Worm (Caenorhabditis elegans) whole organism, late embryonic: ENCODE results near the gene srg-30.
A peak's percentile ranks its signal among the peaks of the same experiment; 100 is the strongest.

Source experiments
- F13H6.1 ChIP-seq: sonication (generic microtip); optimal IDR thresholded peaks from 2 replicates; lab custom pipeline; 2016; ENCODE audit warnings: missing genetic modification characterization, missing compliant biosample characterization
- K02D7.2 ChIP-seq: sonication (generic microtip); optimal IDR thresholded peaks from 2 replicates; lab custom pipeline; 2017; ENCODE audit warnings: mild to moderate bottlenecking, missing genetic modification characterization, missing compliant biosample characterization
- T23F11.4 ChIP-seq: fragments of 200-800 bp; sonication (Bioruptor generic); optimal IDR thresholded peaks from 2 replicates; lab custom pipeline; 2018; ENCODE audit warnings: mild to moderate bottlenecking, missing genetic modification characterization, missing compliant biosample characterization
- ahr-1 ChIP-seq: sonication (generic microtip); optimal IDR thresholded peaks from 2 replicates; lab custom pipeline; 2016; ENCODE audit warnings: missing genetic modification characterization, missing compliant biosample characterization
- ama-1 ChIP-seq: fragments of 150-350 bp; optimal IDR thresholded peaks from 2 replicates; lab custom pipeline; 2014
- ceh-14 ChIP-seq: sonication (generic microtip); optimal IDR thresholded peaks from 2 replicates; lab custom pipeline; 2016; ENCODE audit warnings: missing genotype, missing genetic modification characterization, missing compliant biosample characterization
- ceh-18 ChIP-seq: sonication (generic microtip); optimal IDR thresholded peaks from 2 replicates; lab custom pipeline; 2016; ENCODE audit warnings: missing genetic modification characterization, missing compliant biosample characterization
- ceh-22 ChIP-seq: sonication (generic microtip); optimal IDR thresholded peaks from 2 replicates; lab custom pipeline; 2017; ENCODE audit warnings: missing biosample characterization, missing genetic modification characterization
- ceh-31 ChIP-seq: sonication (generic microtip); optimal IDR thresholded peaks from 2 replicates; lab custom pipeline; 2016; ENCODE audit warnings: missing genetic modification characterization, missing compliant biosample characterization
- ceh-48 ChIP-seq: sonication (generic microtip); optimal IDR thresholded peaks from 2 replicates; lab custom pipeline; 2016; ENCODE audit warnings: missing genetic modification characterization, inconsistent platforms, missing compliant biosample characterization
- ceh-6 ChIP-seq: fragments of 200-800 bp; sonication (Bioruptor generic); optimal IDR thresholded peaks from 2 replicates; lab custom pipeline; 2018; ENCODE audit warnings: mild to moderate bottlenecking, missing genetic modification characterization, missing compliant biosample characterization
- ceh-9 ChIP-seq: sonication (generic microtip); optimal IDR thresholded peaks from 2 replicates; lab custom pipeline; 2016; ENCODE audit warnings: mild to moderate bottlenecking, missing genetic modification characterization, inconsistent platforms, missing compliant biosample characterization
- dve-1 ChIP-seq: sonication (generic microtip); optimal IDR thresholded peaks from 2 replicates; lab custom pipeline; 2017; ENCODE audit warnings: antibody characterized with exemption, mild to moderate bottlenecking, missing genetic modification characterization, missing compliant biosample characterization
- elt-2 ChIP-seq: sonication (generic microtip); optimal IDR thresholded peaks from 2 replicates; lab custom pipeline; 2016; ENCODE audit warnings: missing genetic modification reagents, missing genetic modification characterization, missing compliant biosample characterization
- fkh-6 ChIP-seq: sonication (generic microtip); optimal IDR thresholded peaks from 2 replicates; lab custom pipeline; 2016; ENCODE audit warnings: missing genetic modification characterization, missing compliant biosample characterization
- hlh-13 ChIP-seq: fragments of 200-800 bp; sonication (Bioruptor generic); optimal IDR thresholded peaks from 2 replicates; lab custom pipeline; 2018; ENCODE audit warnings: mild to moderate bottlenecking, missing genetic modification characterization, missing compliant biosample characterization
- lin-11 ChIP-seq: fragments of 200-800 bp; sonication (Bioruptor generic); optimal IDR thresholded peaks from 2 replicates; lab custom pipeline; 2018; ENCODE audit warnings: mild to moderate bottlenecking, missing genetic modification characterization, missing compliant biosample characterization
- nfya-1 ChIP-seq: sonication (generic microtip); optimal IDR thresholded peaks from 2 replicates; lab custom pipeline; 2017; ENCODE audit warnings: missing genetic modification characterization, mild to moderate bottlenecking, missing compliant biosample characterization, antibody characterized with exemption, moderate library complexity
- nhr-232 ChIP-seq: sonication (generic microtip); optimal IDR thresholded peaks from 2 replicates; lab custom pipeline; 2016; ENCODE audit warnings: missing genetic modification characterization, missing compliant biosample characterization
- npax-4 ChIP-seq: sonication (generic microtip); optimal IDR thresholded peaks from 2 replicates; lab custom pipeline; 2016; ENCODE audit warnings: missing genetic modification characterization, missing compliant biosample characterization
- odd-2 ChIP-seq: sonication (generic microtip); optimal IDR thresholded peaks from 2 replicates; lab custom pipeline; 2017; ENCODE audit warnings: antibody characterized with exemption, mild to moderate bottlenecking, missing genetic modification characterization, missing compliant biosample characterization
- pag-3 ChIP-seq: sonication (generic microtip); optimal IDR thresholded peaks from 2 replicates; lab custom pipeline; 2016; ENCODE audit warnings: missing compliant biosample characterization, missing genetic modification characterization, borderline replicate concordance
- pax-1 ChIP-seq: fragments of 150-350 bp; optimal IDR thresholded peaks from 2 replicates; lab custom pipeline; 2014; ENCODE audit warnings: missing biosample characterization, missing genetic modification characterization
- pha-2 ChIP-seq: sonication (generic microtip); optimal IDR thresholded peaks from 2 replicates; lab custom pipeline; 2017; ENCODE audit warnings: mild to moderate bottlenecking, missing genetic modification characterization, missing compliant biosample characterization
- pha-4 ChIP-seq: fragments of 150-350 bp; optimal IDR thresholded peaks from 2 replicates; lab custom pipeline; 2018; ENCODE audit warnings: missing biosample characterization, missing genetic modification reagents, missing genetic modification characterization
- pros-1 ChIP-seq: fragments of 150-350 bp; optimal IDR thresholded peaks from 2 replicates; lab custom pipeline; 2014; ENCODE audit warnings: missing biosample characterization, missing genetic modification reagents, missing genetic modification characterization
- ref-2 ChIP-seq: sonication (generic microtip); optimal IDR thresholded peaks from 2 replicates; lab custom pipeline; 2016; ENCODE audit warnings: missing genetic modification characterization, missing compliant biosample characterization
- rnt-1 ChIP-seq: sonication (generic microtip); optimal IDR thresholded peaks from 2 replicates; lab custom pipeline; 2016; ENCODE audit warnings: missing genetic modification characterization, missing compliant biosample characterization
- tbx-7 ChIP-seq: sonication (generic microtip); optimal IDR thresholded peaks from 2 replicates; lab custom pipeline; 2016; ENCODE audit warnings: missing genotype, missing genetic modification characterization, missing compliant biosample characterization
- unc-3 ChIP-seq, 2 experiments: fragments of 200-800 bp in 1 of 2; sonication (Bioruptor generic) in 1 of 2; sonication (generic microtip) in 1 of 2; conservative IDR thresholded peaks in 1 of 2; optimal IDR thresholded peaks in 1 of 2; 2 replicates each; pipeline versions ENCODE4 v1.3.6 to Lab custom; 2016 to 2022; ENCODE audit warnings: missing compliant biosample characterization in 2 of 2, missing genetic modification characterization in 2 of 2, missing genetic modification reagents in 1 of 2
- unc-42 ChIP-seq: sonication (generic microtip); optimal IDR thresholded peaks from 2 replicates; lab custom pipeline; 2016; ENCODE audit warnings: missing genotype, missing genetic modification characterization, missing compliant biosample characterization
- unc-55 ChIP-seq: sonication (generic microtip); optimal IDR thresholded peaks from 2 replicates; lab custom pipeline; 2017; ENCODE audit warnings: missing biosample characterization, missing genetic modification reagents, missing genetic modification characterization
- zip-5 ChIP-seq: sonication (generic microtip); optimal IDR thresholded peaks from 2 replicates; lab custom pipeline; 2016; ENCODE audit warnings: missing genetic modification characterization, missing compliant biosample characterization

Gene srg-30

DNA sequence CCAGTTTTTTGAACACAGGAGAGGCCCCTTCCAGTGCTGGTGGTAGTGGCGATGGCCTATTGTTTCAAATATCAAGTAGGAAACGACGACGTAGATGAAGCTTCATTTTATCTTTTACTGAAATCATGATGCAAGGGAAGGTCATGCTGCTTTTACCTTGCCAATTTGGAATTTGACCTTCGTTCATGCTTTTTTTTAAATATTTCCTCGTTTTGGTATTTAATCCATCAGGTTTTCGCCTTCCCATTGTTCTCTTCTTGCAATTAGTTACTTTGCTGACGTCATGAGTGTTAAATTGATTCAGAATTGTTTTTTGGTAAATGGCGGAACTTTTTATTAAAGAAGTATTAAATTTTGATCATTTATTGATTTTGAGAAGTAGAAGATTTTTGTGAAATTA is 18.0 kb upstream of the srg-30 start:
- TF ChIP-seq unc-55 (GFP tag; lab: Kevin White, UChicago) (no peak), odd-2 (tag; lab: Kevin White, UChicago) (no peak), ceh-6 (GFP tag; lab: Kevin White, UChicago) (no peak), nhr-232 (tag; lab: Kevin White, UChicago) (no peak), ceh-48 (tag; lab: Kevin White, UChicago) (no peak), pag-3 (tag; lab: Kevin White, UChicago) (no peak), ahr-1 (tag; lab: Kevin White, UChicago) (no peak), ceh-22 (tag; lab: Kevin White, UChicago) (no peak), F13H6.1 (tag; lab: Kevin White, UChicago) (no peak), ceh-14 (tag; lab: Kevin White, UChicago) (no peak)
- TF ChIP-seq, all 69 proteins: peak for 0

DNA sequence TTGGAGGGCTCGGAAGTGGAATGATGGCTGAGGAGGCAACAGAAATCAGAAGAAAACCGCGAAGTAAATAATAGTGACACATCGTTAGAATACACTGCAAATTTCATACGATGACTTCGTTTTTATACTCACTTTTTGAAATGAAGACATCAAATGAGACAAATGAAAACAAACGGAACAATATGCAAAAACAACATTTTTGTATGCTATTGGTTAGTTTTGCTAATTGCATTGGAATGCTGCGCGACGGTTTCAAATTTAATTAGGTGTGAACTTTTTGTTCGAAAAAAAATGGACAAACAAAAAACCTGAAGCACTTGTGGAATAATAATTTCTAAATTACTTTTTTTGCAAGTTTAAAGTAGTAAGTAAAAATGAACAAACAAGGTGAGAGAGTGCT is 14.9 kb upstream of the srg-30 start, which contains the start of gene grl-8:
grl-8 (minus strand) TSS at position 101 of the 400 bp plus-strand sequence.
- no peak for TF ChIP-seq ceh-22 (tag; lab: Kevin White, UChicago)
- TF ChIP-seq elt-2 (tag; lab: Kevin White, UChicago), result no peak

DNA sequence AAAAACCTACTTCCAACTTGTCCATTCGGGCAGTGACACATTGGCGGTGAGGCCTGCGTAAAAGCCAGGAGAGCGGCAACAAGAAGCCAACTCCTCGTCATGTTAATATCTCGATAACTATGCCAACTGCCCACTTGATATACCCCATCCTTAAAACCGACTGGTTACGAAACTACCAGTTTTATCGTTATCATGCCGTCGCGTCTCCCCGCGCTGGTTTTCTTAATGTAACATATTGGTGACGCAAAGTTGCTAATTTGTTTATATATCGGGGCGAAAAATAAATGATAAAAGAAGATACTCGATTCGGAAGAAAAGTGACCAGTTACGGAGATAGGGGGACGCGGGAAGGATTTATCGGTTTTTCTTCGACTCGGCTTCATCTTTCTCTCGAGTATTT is 13.5 kb upstream of the srg-30 start, which contains the start of gene grl-9:
grl-9 (minus strand) TSS at position 101 of the 400 bp plus-strand sequence.
- no peak for TF ChIP-seq elt-2 (tag; lab: Kevin White, UChicago)
- no peak for TF ChIP-seq pax-1 (tag; lab: Kevin White, UChicago)
- no peak for TF ChIP-seq pha-4
- no peak for TF ChIP-seq unc-55 (GFP tag; lab: Kevin White, UChicago)
- TF ChIP-seq npax-4 (tag; lab: Kevin White, UChicago), result no peak
- TF ChIP-seq ama-1 (lab: Kevin White, UChicago), result no peak
- no peak for TF ChIP-seq fkh-6 (tag; lab: Kevin White, UChicago)
- no peak for TF ChIP-seq tbx-7 (tag; lab: Kevin White, UChicago)
- no peak for TF ChIP-seq pag-3 (tag; lab: Kevin White, UChicago)
- no peak for TF ChIP-seq nfya-1
- no peak for TF ChIP-seq T23F11.4 (GFP tag; lab: Kevin White, UChicago)
- no peak for TF ChIP-seq ceh-48 (tag; lab: Kevin White, UChicago)

DNA sequence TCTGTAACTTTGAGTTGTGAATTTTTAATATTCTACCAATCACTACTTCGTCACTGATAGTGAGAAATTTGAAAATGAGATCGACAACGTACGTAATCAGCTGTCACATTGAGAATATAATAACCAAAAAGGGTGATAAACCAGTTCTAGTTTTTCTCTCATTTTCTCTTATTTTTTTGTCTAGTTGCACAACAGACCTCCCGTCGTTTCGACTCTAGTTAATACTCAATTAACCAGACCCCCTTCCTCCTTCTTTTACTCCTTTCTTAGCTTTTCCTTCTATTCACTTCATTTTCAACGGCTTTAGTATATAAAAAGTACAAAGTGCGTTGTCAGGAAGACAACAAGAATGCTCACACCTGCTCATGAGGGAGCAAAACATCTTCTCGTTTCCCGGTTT is 9.1 kb upstream of the srg-30 start, which contains the start of gene ZC487.1:
ZC487.1 (plus strand) TSS at position 301 of the 400 bp plus-strand sequence.
- TF ChIP-seq rnt-1 (tag; lab: Kevin White, UChicago), result no peak
- no peak for TF ChIP-seq ceh-9 (tag; lab: Kevin White, UChicago)

DNA sequence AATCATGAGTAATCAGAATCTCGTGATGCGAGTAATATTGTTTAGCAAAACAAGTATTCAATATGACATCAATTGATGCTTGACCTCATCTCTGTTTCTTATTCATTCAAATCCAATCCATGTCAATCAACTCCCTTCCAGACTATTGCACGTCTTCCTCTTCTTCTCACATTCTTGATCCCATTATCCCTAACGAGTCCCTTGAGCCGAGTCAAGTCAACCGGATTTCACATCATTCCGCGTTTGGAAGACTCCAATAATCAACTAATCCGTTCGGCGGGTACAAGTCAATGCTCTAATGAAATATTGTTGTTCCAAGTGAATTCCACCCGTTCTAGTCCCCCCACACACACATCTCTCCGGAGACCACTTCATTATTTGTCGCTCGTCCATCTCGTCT is 8.1 kb upstream of the srg-30 start:
- TF ChIP-seq pha-4 (no peak), pros-1 (tag; lab: Kevin White, UChicago) (no peak), zip-5 (tag; lab: Kevin White, UChicago) (no peak), unc-42 (tag; lab: Kevin White, UChicago) (peak; percentile 93), K02D7.2 (tag; lab: Kevin White, UChicago) (no peak), dve-1 (tag; lab: Kevin White, UChicago) (no peak), hlh-13 (GFP tag; lab: Kevin White, UChicago) (no peak), unc-3 (GFP tag; conservative IDR thresholded peaks at IDR 0.05; lab: Robert Waterston, UW) (no peak), unc-3 (tag; optimal IDR thresholded peaks at IDR 0.05; lab: Kevin White, UChicago) (no peak), ceh-31 (peak; percentile 33)

DNA sequence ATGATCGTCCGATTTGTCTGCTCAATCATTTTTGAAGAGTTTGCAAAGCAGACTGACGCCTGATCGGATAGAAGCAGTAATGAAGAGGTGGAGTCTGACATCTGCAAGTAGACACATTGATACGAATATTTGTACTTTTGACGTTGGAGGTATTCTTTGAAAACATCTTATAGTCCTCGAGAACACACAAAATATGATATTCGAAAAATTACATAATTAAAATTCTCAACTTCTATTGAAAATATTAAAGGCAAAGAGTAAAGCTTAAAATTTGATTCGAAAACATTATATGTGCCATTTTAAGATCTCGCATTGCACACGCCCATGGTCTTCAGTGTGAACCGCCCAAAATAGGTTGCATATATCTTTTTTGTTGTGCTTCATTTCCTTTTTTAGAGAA is 4.2 kb upstream of the srg-30 start, which contains the start of gene ZC487.2:
ZC487.2 (minus strand) TSS at position 101 of the 400 bp plus-strand sequence.
- TF ChIP-seq pros-1 (tag; lab: Kevin White, UChicago) (no peak), rnt-1 (tag; lab: Kevin White, UChicago) (no peak), ceh-18 (tag; lab: Kevin White, UChicago) (no peak), ref-2 (no peak), lin-11 (tag; lab: Kevin White, UChicago) (no peak), pha-2 (no peak), npax-4 (tag; lab: Kevin White, UChicago) (no peak), T23F11.4 (GFP tag; lab: Kevin White, UChicago) (no peak)
- TF ChIP-seq, all 69 proteins: peak for 0
